Fruit fly (Drosophila melanogaster): ENCODE data around the gene CG43673.

CG43673 gene

DNA sequence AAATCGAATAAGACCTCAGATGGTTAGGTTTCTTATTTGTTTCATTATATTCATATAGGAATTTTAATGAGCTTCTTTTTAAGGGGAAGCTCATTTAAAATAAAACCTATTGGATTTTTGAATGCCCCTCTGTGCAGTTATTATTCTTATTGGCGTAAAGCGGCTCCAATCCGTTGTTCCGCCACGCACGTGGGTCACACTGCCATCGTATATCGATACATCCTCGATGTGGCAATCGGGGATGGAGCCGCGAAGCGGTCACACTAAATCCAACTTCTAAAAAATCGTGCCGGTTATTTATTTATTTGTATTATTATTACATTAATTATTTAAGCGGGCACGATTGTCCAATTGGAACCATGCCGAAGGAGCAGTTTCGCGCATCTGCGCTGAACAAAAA lies 16.2 kb upstream of the CG43673 start, which contains the start of gene Polr3A (continued):
- TF ChIP-seq CG17186 (GFP tag; optimal IDR thresholded peaks at IDR 0.05), result peak; percentile 74
- TF ChIP-seq CG31224 (GFP tag; IDR thresholded peaks at IDR 0.05), result no peak
- TF ChIP-seq CG10654 (GFP tag; optimal IDR thresholded peaks at IDR 0.05), result no peak
- no peak for TF ChIP-seq Dip3 (GFP tag; optimal IDR thresholded peaks at IDR 0.05)
- TF ChIP-seq Xbp1 (GFP tag; optimal IDR thresholded peaks at IDR 0.05), result no peak
- TF ChIP-seq p53 (GFP tag; optimal IDR thresholded peaks at IDR 0.05), result no peak
- no peak for TF ChIP-seq ase (GFP tag; IDR thresholded peaks at IDR 0.05)
- no peak for TF ChIP-seq CG31388 (GFP tag; optimal IDR thresholded peaks at IDR 0.05)
- no peak for TF ChIP-seq CG12299 (tag; optimal IDR thresholded peaks at IDR 0.05)
- TF ChIP-seq CG8944 (GFP tag; optimal IDR thresholded peaks at IDR 0.05), result no peak
- TF ChIP-seq sqz (GFP tag; optimal IDR thresholded peaks at IDR 0.05), result no peak
- TF ChIP-seq CG14860 (GFP tag; IDR thresholded peaks at IDR 0.05; ENCODE audit: partially characterized antibody), result peak; percentile 42; the same call in 1 of the 3 replicates
- no peak for TF ChIP-seq CG8924 (tag; optimal IDR thresholded peaks at IDR 0.05)
- no peak for TF ChIP-seq CG3065 (GFP tag; optimal IDR thresholded peaks at IDR 0.05)
- no peak for TF ChIP-seq exex (tag; optimal IDR thresholded peaks at IDR 0.05)
- TF ChIP-seq CG9215 (GFP tag; IDR thresholded peaks at IDR 0.05), result no peak
- TF ChIP-seq HLH54F (GFP tag; optimal IDR thresholded peaks at IDR 0.05), result no peak
- no peak for TF ChIP-seq klu (GFP tag; IDR thresholded peaks at IDR 0.05)
- no peak for TF ChIP-seq CG4282 (GFP tag; optimal IDR thresholded peaks at IDR 0.05)
- TF ChIP-seq Bteb2 (GFP tag; optimal IDR thresholded peaks at IDR 0.05), result no peak
- TF ChIP-seq CG6254 (GFP tag; optimal IDR thresholded peaks at IDR 0.05), result no peak
- no peak for TF ChIP-seq Hr51 (GFP tag; optimal IDR thresholded peaks at IDR 0.05)
- no peak for TF ChIP-seq Lhr (GFP tag; optimal IDR thresholded peaks at IDR 0.05)
- no peak for TF ChIP-seq CG2678 (tag; optimal IDR thresholded peaks at IDR 0.05)
- TF ChIP-seq CG33557 (GFP tag; optimal IDR thresholded peaks at IDR 0.05), result no peak
- no peak for TF ChIP-seq CG18599 (GFP tag; optimal IDR thresholded peaks at IDR 0.05)

DNA sequence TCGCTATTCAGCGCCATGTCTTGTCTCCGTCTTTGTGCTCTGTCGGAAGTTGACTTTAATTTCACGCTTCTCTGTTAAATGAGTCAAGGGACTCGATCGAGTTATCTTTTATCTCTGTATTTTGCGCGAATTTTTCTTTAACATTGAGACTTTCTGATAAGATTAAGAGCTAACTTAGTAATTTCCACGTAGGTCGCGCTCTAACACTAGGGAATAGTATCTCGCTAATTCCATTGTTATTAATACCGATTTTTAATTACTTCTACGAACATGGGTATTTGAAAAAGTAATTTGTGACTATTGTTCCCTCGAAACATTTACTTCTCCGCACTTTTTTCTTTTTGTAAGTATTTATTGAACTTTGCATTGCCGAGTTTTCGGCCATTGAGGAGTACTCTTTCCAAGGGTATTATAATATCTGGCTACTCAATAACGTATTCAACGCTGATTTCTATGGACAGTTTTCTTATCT lies 12.5 kb upstream of the CG43673 start, which contains the start of gene CG8952:
Gene CG8952 (minus strand): TSS at position 51 of the 472 bp plus-strand sequence.
- TF ChIP-seq exex (tag; optimal IDR thresholded peaks at IDR 0.05) (peak; percentile 89), Dfd (GFP tag; optimal IDR thresholded peaks at IDR 0.05) (no peak)

DNA sequence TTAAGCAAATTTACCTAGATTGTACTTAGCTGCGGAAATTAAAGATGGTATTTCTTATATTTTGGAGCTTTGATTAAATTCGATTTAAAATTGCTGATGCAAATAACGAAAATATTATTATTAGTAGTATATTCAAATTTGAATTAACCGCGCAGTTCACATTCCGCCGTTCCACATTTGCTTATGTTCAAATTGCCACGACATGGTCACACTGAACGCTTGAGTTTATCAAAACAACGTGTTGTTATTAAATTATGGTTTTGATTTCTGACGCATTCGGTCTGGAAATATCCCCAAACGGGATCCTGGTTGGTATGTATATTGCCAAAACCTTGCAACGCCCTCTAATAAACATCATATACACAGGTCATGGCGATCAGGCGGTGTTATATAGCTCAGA lies 9.5 kb upstream of the CG43673 start, which contains the start of gene CG33172:
Gene CG33172 (plus strand): TSS at position 208 of the 400 bp plus-strand sequence.
- no peak for TF ChIP-seq vfl (GFP tag; optimal IDR thresholded peaks at IDR 0.05)
- TF ChIP-seq eyg (GFP tag; optimal IDR thresholded peaks at IDR 0.05), result no peak
- TF ChIP-seq sna (GFP tag; IDR thresholded peaks at IDR 0.05; ENCODE audit: partially characterized antibody), result no peak
- no peak for TF ChIP-seq CG17385 (GFP tag; optimal IDR thresholded peaks at IDR 0.05)
- no peak for TF ChIP-seq row (GFP tag; IDR thresholded peaks at IDR 0.05)
- no peak for TF ChIP-seq CG13894 (tag; optimal IDR thresholded peaks at IDR 0.05)
- no peak for TF ChIP-seq CG1529 (GFP tag; optimal IDR thresholded peaks at IDR 0.05)
- no peak for TF ChIP-seq H15 (GFP tag; IDR thresholded peaks at IDR 0.05)
- TF ChIP-seq pzg (GFP tag; optimal IDR thresholded peaks at IDR 0.05), result peak; percentile 33
- no peak for TF ChIP-seq sens (GFP tag)
- TF ChIP-seq fu2 (GFP tag; optimal IDR thresholded peaks at IDR 0.05), result no peak
- no peak for TF ChIP-seq CTCF (GFP tag; optimal IDR thresholded peaks at IDR 0.05)
- TF ChIP-seq gfzf (GFP tag; optimal IDR thresholded peaks at IDR 0.05), result peak; percentile 52
- TF ChIP-seq ci (GFP tag; IDR thresholded peaks at IDR 0.05), result no peak
- TF ChIP-seq Hr39 (optimal IDR thresholded peaks at IDR 0.05), result no peak
- peak; percentile 77 for TF ChIP-seq Dp (GFP tag; optimal IDR thresholded peaks at IDR 0.05)
- no peak for TF ChIP-seq vvl (GFP tag; IDR thresholded peaks at IDR 0.05)
- no peak for TF ChIP-seq CG11247 (GFP tag; IDR thresholded peaks at IDR 0.05)
- no peak for TF ChIP-seq Meics (GFP tag; optimal IDR thresholded peaks at IDR 0.05)
- TF ChIP-seq CG30020 (tag; optimal IDR thresholded peaks at IDR 0.05), result peak; percentile 59
- TF ChIP-seq CG15269 (tag; optimal IDR thresholded peaks at IDR 0.05), result no peak
- TF ChIP-seq Taf1 (GFP tag; IDR thresholded peaks at IDR 0.05), result no peak
- no peak for TF ChIP-seq dan (GFP tag; IDR thresholded peaks at IDR 0.05)
- no peak for TF ChIP-seq grau (tag; optimal IDR thresholded peaks at IDR 0.05)
- TF ChIP-seq Atf-2 (GFP tag; optimal IDR thresholded peaks at IDR 0.05), result no peak
